Worm (Caenorhabditis elegans) whole organism, young adult: ENCODE measurements around the gene rgr-1.

Source experiments
- C06A6.2 ChIP-seq: fragments of 200-800 bp; sonication (Bioruptor generic); conservative IDR thresholded peaks from 2 replicates; pipeline ENCODE4 v1.3.6; 2022; ENCODE audit warnings: missing genetic modification characterization, missing compliant biosample characterization
- F23B12.7 ChIP-seq: sonication (generic microtip); optimal IDR thresholded peaks from 2 replicates; lab custom pipeline; 2017; ENCODE audit warnings: missing genetic modification characterization, mild to moderate bottlenecking, missing compliant biosample characterization, antibody characterized with exemption, moderate library complexity; ENCODE audit not compliant: insufficient read depth
- F33H1.4 ChIP-seq: fragments of 200-800 bp; sonication (Bioruptor generic); IDR thresholded peaks from 2 replicates; pipeline ENCODE4 v1.3.6; 2022; ENCODE audit warnings: missing genetic modification reagents, missing genetic modification characterization, missing compliant biosample characterization
- F52B5.7 ChIP-seq: sonication (generic microtip); optimal IDR thresholded peaks from 2 replicates; lab custom pipeline; 2016; ENCODE audit warnings: mild to moderate bottlenecking, missing genetic modification characterization, missing compliant biosample characterization
- F55B11.4 ChIP-seq: sonication (generic microtip); optimal IDR thresholded peaks from 2 replicates; lab custom pipeline; 2016; ENCODE audit warnings: missing compliant biosample characterization, missing genetic modification characterization, borderline replicate concordance; ENCODE audit not compliant: insufficient read depth
- F57C9.4 ChIP-seq: sonication (generic microtip); optimal IDR thresholded peaks from 2 replicates; lab custom pipeline; 2017; ENCODE audit warnings: mild to moderate bottlenecking, missing genetic modification characterization, missing compliant biosample characterization
- Y53F4B.3 ChIP-seq: fragments of 200-800 bp; sonication (Bioruptor generic); IDR thresholded peaks from 2 replicates; pipeline ENCODE4 v1.3.6; 2022; ENCODE audit warnings: missing genetic modification reagents, missing genetic modification characterization, missing compliant biosample characterization
- Y53G8AR.9 ChIP-seq: fragments of 200-800 bp; sonication (Bioruptor generic); conservative IDR thresholded peaks from 2 replicates; pipeline ENCODE4 v1.3.6; 2022; ENCODE audit warnings: missing genetic modification reagents, missing genetic modification characterization, missing compliant biosample characterization
- Y56A3A.18 ChIP-seq: fragments of 200-800 bp; sonication (Bioruptor generic); IDR thresholded peaks from 2 replicates; pipeline ENCODE4 v1.3.6; 2022; ENCODE audit warnings: missing genetic modification reagents, missing genetic modification characterization, missing compliant biosample characterization
- aptf-3 ChIP-seq: fragments of 200-800 bp; sonication (Bioruptor generic); IDR thresholded peaks from 2 replicates; pipeline ENCODE4 v1.3.6; 2022; ENCODE audit warnings: missing genetic modification characterization, missing compliant biosample characterization
- atf-7 ChIP-seq: sonication (generic microtip); optimal IDR thresholded peaks from 2 replicates; lab custom pipeline; 2017; ENCODE audit warnings: mild to moderate bottlenecking, missing genetic modification characterization, missing compliant biosample characterization
- athp-1 ChIP-seq: sonication (generic microtip); optimal IDR thresholded peaks from 2 replicates; lab custom pipeline; 2017; ENCODE audit warnings: mild to moderate bottlenecking, missing genetic modification characterization, missing compliant biosample characterization
- attf-3 ChIP-seq: fragments of 200-800 bp; sonication (Bioruptor generic); conservative IDR thresholded peaks from 2 replicates; pipeline ENCODE4 v1.3.6; 2022; ENCODE audit warnings: missing genetic modification reagents, missing genetic modification characterization, missing compliant biosample characterization
- attf-5 ChIP-seq: fragments of 200-800 bp; sonication (Bioruptor generic); optimal IDR thresholded peaks from 2 replicates; lab custom pipeline; 2018; ENCODE audit warnings: mild to moderate bottlenecking, missing genetic modification characterization, missing compliant biosample characterization
- ceh-40 ChIP-seq: fragments of 200-800 bp; sonication (Bioruptor generic); IDR thresholded peaks from 2 replicates; pipeline ENCODE4 v1.3.6; 2022; ENCODE audit warnings: missing genetic modification characterization, missing compliant biosample characterization
- chd-7 ChIP-seq: sonication (generic microtip); optimal IDR thresholded peaks from 2 replicates; lab custom pipeline; 2016; ENCODE audit warnings: mild to moderate bottlenecking, missing genetic modification characterization, moderate library complexity, missing compliant biosample characterization
- die-1 ChIP-seq: sonication (generic microtip); optimal IDR thresholded peaks from 2 replicates; lab custom pipeline; 2016; ENCODE audit warnings: missing genotype, mild to moderate bottlenecking, missing genetic modification characterization, missing compliant biosample characterization
- dox-1 ChIP-seq: fragments of 200-800 bp; sonication (Bioruptor generic); IDR thresholded peaks from 2 replicates; pipeline ENCODE4 v1.3.6; 2022; ENCODE audit warnings: missing genetic modification reagents, missing genetic modification characterization, missing compliant biosample characterization
- dpff-1 ChIP-seq: sonication (generic microtip); optimal IDR thresholded peaks from 2 replicates; lab custom pipeline; 2017; ENCODE audit warnings: mild to moderate bottlenecking, missing genetic modification characterization, missing compliant biosample characterization
- egl-18 ChIP-seq: fragments of 200-800 bp; sonication (Bioruptor generic); IDR thresholded peaks from 2 replicates; pipeline ENCODE4 v1.3.6; 2022; ENCODE audit warnings: missing genetic modification reagents, missing genetic modification characterization, missing compliant biosample characterization
- egl-44 ChIP-seq: fragments of 200-800 bp; sonication (Bioruptor generic); IDR thresholded peaks from 2 replicates; pipeline ENCODE4 v1.3.6; 2022; ENCODE audit warnings: missing genetic modification reagents, missing genetic modification characterization, missing compliant biosample characterization
- gei-17 ChIP-seq: fragments of 200-800 bp; sonication (Bioruptor generic); optimal IDR thresholded peaks from 2 replicates; lab custom pipeline; 2018; ENCODE audit warnings: mild to moderate bottlenecking, missing genetic modification characterization, missing compliant biosample characterization
- him-1 ChIP-seq: sonication (generic microtip); optimal IDR thresholded peaks from 2 replicates; lab custom pipeline; 2016; ENCODE audit warnings: missing genotype, missing genetic modification reagents, missing genetic modification characterization, missing compliant biosample characterization
- hrde-1 ChIP-seq: sonication (generic microtip); optimal IDR thresholded peaks from 2 replicates; lab custom pipeline; 2016; ENCODE audit warnings: missing genetic modification characterization, mild to moderate bottlenecking, missing compliant biosample characterization, moderate library complexity, missing genotype, missing genetic modification reagents, borderline replicate concordance
- hsf-1 ChIP-seq: fragments of 200-800 bp; sonication (Bioruptor generic); IDR thresholded peaks from 2 replicates; pipeline ENCODE4 v1.3.6; 2022; ENCODE audit warnings: missing genetic modification reagents, missing genetic modification characterization, missing compliant biosample characterization
- lin-26 ChIP-seq: fragments of 200-800 bp; sonication (Bioruptor generic); IDR thresholded peaks from 2 replicates; pipeline ENCODE4 v1.3.6; 2022; ENCODE audit warnings: missing genetic modification reagents, missing genetic modification characterization, missing compliant biosample characterization
- lin-35 ChIP-seq, 3 experiments: fragments of 150-350 bp in 2 of 3; sonication (generic microtip) in 1 of 3; optimal IDR thresholded peaks; 2 replicates each; lab custom pipeline; 2014 to 2018; ENCODE audit warnings: missing biosample characterization in 3 of 3, missing genetic modification characterization in 3 of 3, missing genetic modification reagents in 3 of 3
- lin-40 ChIP-seq: sonication (generic microtip); optimal IDR thresholded peaks from 2 replicates; lab custom pipeline; 2016; ENCODE audit warnings: missing genetic modification characterization, mild to moderate bottlenecking, missing compliant biosample characterization, missing genotype, missing genetic modification reagents
- lin-54 ChIP-seq: fragments of 200-800 bp; sonication (Bioruptor generic); optimal IDR thresholded peaks from 2 replicates; lab custom pipeline; 2018; ENCODE audit warnings: mild to moderate bottlenecking, missing genetic modification characterization, missing compliant biosample characterization
- lir-1 ChIP-seq: fragments of 200-800 bp; sonication (Bioruptor generic); conservative IDR thresholded peaks from 2 replicates; pipeline ENCODE4 v1.3.6; 2022; ENCODE audit warnings: missing genetic modification reagents, missing genetic modification characterization, missing compliant biosample characterization
- madf-6 ChIP-seq: fragments of 200-800 bp; sonication (Bioruptor generic); IDR thresholded peaks from 2 replicates; pipeline ENCODE4 v1.3.6; 2022; ENCODE audit warnings: missing genetic modification reagents, missing genetic modification characterization, missing compliant biosample characterization
- madf-8 ChIP-seq: fragments of 200-800 bp; sonication (Bioruptor generic); conservative IDR thresholded peaks from 2 replicates; pipeline ENCODE4 v1.3.6; 2022; ENCODE audit warnings: missing genetic modification reagents, missing genetic modification characterization, missing compliant biosample characterization
- mxl-1 ChIP-seq: sonication (generic microtip); optimal IDR thresholded peaks from 2 replicates; lab custom pipeline; 2016; ENCODE audit warnings: missing genetic modification characterization, missing compliant biosample characterization
- nhr-179 ChIP-seq: sonication (generic microtip); optimal IDR thresholded peaks from 2 replicates; lab custom pipeline; 2016; ENCODE audit warnings: mild to moderate bottlenecking, missing genetic modification characterization, missing compliant biosample characterization
- repo-1 ChIP-seq: sonication (generic microtip); optimal IDR thresholded peaks from 2 replicates; lab custom pipeline; 2017; ENCODE audit warnings: mild to moderate bottlenecking, missing genetic modification characterization, missing compliant biosample characterization
- rpc-1 ChIP-seq, 2 experiments: fragments of 150-350 bp in 1 of 2; sonication (generic microtip) in 1 of 2; optimal IDR thresholded peaks; 2 replicates each; lab custom pipeline; 2014 to 2018; ENCODE audit warnings: missing biosample characterization in 1 of 2, missing genetic modification characterization in 1 of 2, missing genetic modification reagents in 1 of 2, missing genotype in 1 of 2
- sdz-38 ChIP-seq: sonication (generic microtip); optimal IDR thresholded peaks from 2 replicates; lab custom pipeline; 2016; ENCODE audit warnings: missing genotype, missing genetic modification characterization, missing compliant biosample characterization
- sea-2 ChIP-seq: fragments of 200-800 bp; sonication (Bioruptor generic); IDR thresholded peaks from 2 replicates; pipeline ENCODE4 v1.3.6; 2022; ENCODE audit warnings: missing genetic modification characterization, missing compliant biosample characterization
- snpc-3.4 ChIP-seq: sonication (generic microtip); optimal IDR thresholded peaks from 2 replicates; lab custom pipeline; 2017; ENCODE audit warnings: missing genetic modification characterization, mild to moderate bottlenecking, missing compliant biosample characterization, antibody characterized with exemption, moderate library complexity, missing genotype, missing genetic modification reagents
- snpc-4 ChIP-seq, 5 experiments: fragments of 150-350 bp in 1 of 5; sonication (generic microtip) in 4 of 5; optimal IDR thresholded peaks; 2 replicates each; lab custom pipeline; 2014 to 2018; ENCODE audit warnings: missing genetic modification characterization in 5 of 5, missing biosample characterization in 3 of 5, antibody characterized with exemption in 2 of 5, mild to moderate bottlenecking in 2 of 5, missing compliant biosample characterization in 2 of 5, missing genotype in 2 of 5, moderate library complexity in 2 of 5, missing genetic modification reagents in 1 of 5
- tbx-9 ChIP-seq: sonication (generic microtip); optimal IDR thresholded peaks from 2 replicates; lab custom pipeline; 2016; ENCODE audit warnings: borderline replicate concordance, missing genetic modification characterization, inconsistent platforms, missing compliant biosample characterization
- unc-130 ChIP-seq: sonication (generic microtip); optimal IDR thresholded peaks from 2 replicates; lab custom pipeline; 2016; ENCODE audit warnings: missing genetic modification reagents, missing genetic modification characterization, missing compliant biosample characterization
- ztf-18 ChIP-seq: sonication (generic microtip); optimal IDR thresholded peaks from 2 replicates; lab custom pipeline; 2016; ENCODE audit warnings: missing genotype, mild to moderate bottlenecking, missing genetic modification characterization, missing compliant biosample characterization
- ztf-22 ChIP-seq: fragments of 200-800 bp; sonication (Bioruptor generic); optimal IDR thresholded peaks from 2 replicates; lab custom pipeline; 2018; ENCODE audit warnings: mild to moderate bottlenecking, missing genetic modification characterization, moderate library complexity, missing compliant biosample characterization
- ztf-6 ChIP-seq: fragments of 200-800 bp; sonication (Bioruptor generic); IDR thresholded peaks from 2 replicates; pipeline ENCODE4 v1.3.6; 2022; ENCODE audit warnings: missing genetic modification reagents, missing genetic modification characterization, missing compliant biosample characterization

rgr-1 gene

ce11 chrIII:9433576-9434107 lies 40.1 kb downstream of the rgr-1 start, which contains the start of gene cpar-1 (continued):
- TF ChIP-seq C06A6.2 (GFP tag; lab: Robert Waterston, UW) (no peak), aptf-3 (GFP tag; lab: Robert Waterston, UW) (no peak), snpc-3.4 (tag; lab: Kevin White, UChicago) (peak; percentile 77), F57C9.4 (tag; lab: Kevin White, UChicago) (no peak), egl-44 (GFP tag; lab: Robert Waterston, UW) (no peak), lin-26 (GFP tag; lab: Robert Waterston, UW) (no peak), sea-2 (no peak), lin-35 (GFP tag; optimal IDR thresholded peaks at IDR 0.05; lab: Kevin White, UChicago) (no peak), nhr-179 (tag; lab: Kevin White, UChicago) (no peak), hsf-1 (GFP tag; lab: Robert Waterston, UW) (peak; percentile 94), madf-8 (GFP tag; lab: Robert Waterston, UW) (peak; percentile 99), lir-1 (GFP tag; lab: Robert Waterston, UW) (no peak), ztf-18 (tag; lab: Kevin White, UChicago) (peak; percentile 96), rpc-1 (optimal IDR thresholded peaks at IDR 0.05; lab: Kevin White, UChicago) (no peak), rpc-1 (tag; optimal IDR thresholded peaks at IDR 0.05; lab: Kevin White, UChicago) (no peak)

ce11 chrIII:9434999-9435398 lies 41.5 kb downstream of the rgr-1 start:
- TF ChIP-seq sdz-38 (tag; lab: Kevin White, UChicago) (no peak), chd-7 (tag; lab: Kevin White, UChicago) (no peak), repo-1 (tag; lab: Kevin White, UChicago) (no peak), ztf-6 (GFP tag; lab: Robert Waterston, UW) (no peak), him-1 (tag; lab: Kevin White, UChicago) (peak; percentile 77), atf-7 (tag; lab: Kevin White, UChicago) (peak; percentile 14), Y53F4B.3 (GFP tag; lab: Robert Waterston, UW) (no peak), Y53G8AR.9 (GFP tag; lab: Robert Waterston, UW) (0 out of 2 replicates have a peak, but pooled peaks have one; percentile 50), die-1 (tag; lab: Kevin White, UChicago) (no peak), athp-1 (tag; lab: Kevin White, UChicago) (no peak), attf-3 (GFP tag; lab: Robert Waterston, UW) (no peak), ztf-22 (GFP tag; lab: Kevin White, UChicago) (no peak), ceh-40 (GFP tag; lab: Robert Waterston, UW) (no peak), rpc-1 (optimal IDR thresholded peaks at IDR 0.05; lab: Kevin White, UChicago) (no peak), rpc-1 (tag; optimal IDR thresholded peaks at IDR 0.05; lab: Kevin White, UChicago) (no peak), mxl-1 (tag; lab: Kevin White, UChicago) (no peak), F52B5.7 (tag; lab: Kevin White, UChicago) (no peak), gei-17 (no peak), attf-5 (GFP tag; lab: Kevin White, UChicago) (peak; percentile 3), Y56A3A.18 (GFP tag; lab: Robert Waterston, UW) (0 out of 2 replicates have a peak, but pooled peaks have one; percentile 19), F33H1.4 (GFP tag; lab: Robert Waterston, UW) (0 out of 2 replicates have a peak, but pooled peaks have one; percentile 5), hrde-1 (tag; lab: Kevin White, UChicago) (peak; percentile 46), lin-26 (GFP tag; lab: Robert Waterston, UW) (no peak), unc-130 (GFP tag; lab: Kevin White, UChicago) (peak; percentile 19), lin-54 (GFP tag; lab: Kevin White, UChicago) (peak; percentile 5), F57C9.4 (tag; lab: Kevin White, UChicago) (no peak), F55B11.4 (no peak), dox-1 (GFP tag; lab: Robert Waterston, UW) (no peak), madf-6 (GFP tag; lab: Robert Waterston, UW) (peak; percentile 63; the same call in 1 of the 2 replicates), egl-18 (GFP tag; lab: Robert Waterston, UW) (no peak), F23B12.7 (tag; lab: Kevin White, UChicago) (no peak), dpff-1 (tag; lab: Kevin White, UChicago) (no peak), lin-40 (no peak), snpc-4 (GFP tag; optimal IDR thresholded peaks at IDR 0.05; lab: Kevin White, UChicago) (no peak), snpc-4 (tag; optimal IDR thresholded peaks at IDR 0.05; lab: Kevin White, UChicago) (peak in 1 of 4 experiments; percentile 13), tbx-9 (tag; lab: Kevin White, UChicago) (no peak)
